Worm (Caenorhabditis elegans) whole organism, L1 larva: ENCODE data around the gene F58F9.8.

Experiments
- F16B12.6 ChIP-seq: fragments of 150-350 bp; optimal IDR thresholded peaks from 2 replicates; lab custom pipeline; 2014; ENCODE audit warnings: missing biosample characterization, missing genetic modification characterization
- aha-1 ChIP-seq: fragments of 150-350 bp; optimal IDR thresholded peaks from 2 replicates; lab custom pipeline; 2014; ENCODE audit warnings: missing biosample characterization, missing genetic modification characterization
- ceh-8 ChIP-seq: fragments of 200-800 bp; sonication (Bioruptor generic); optimal IDR thresholded peaks from 2 replicates; lab custom pipeline; 2018; ENCODE audit warnings: mild to moderate bottlenecking, missing genetic modification characterization, moderate library complexity, missing compliant biosample characterization
- efl-3 ChIP-seq: fragments of 200-800 bp; sonication (Bioruptor generic); optimal IDR thresholded peaks from 2 replicates; lab custom pipeline; 2018; ENCODE audit warnings: mild to moderate bottlenecking, missing genetic modification characterization, missing compliant biosample characterization
- fos-1 ChIP-seq: fragments of 150-350 bp; optimal IDR thresholded peaks from 2 replicates; lab custom pipeline; 2014; ENCODE audit warnings: missing biosample characterization, missing genetic modification characterization
- nhr-19 ChIP-seq: fragments of 200-800 bp; sonication (Bioruptor generic); conservative IDR thresholded peaks from 2 replicates; pipeline ENCODE4 v1.3.6; 2022; ENCODE audit warnings: missing genetic modification characterization, missing compliant biosample characterization
- nhr-28 ChIP-seq: fragments of 150-350 bp; optimal IDR thresholded peaks from 2 replicates; lab custom pipeline; 2014; ENCODE audit warnings: missing biosample characterization, missing genetic modification characterization
- nhr-90 ChIP-seq: sonication (generic microtip); optimal IDR thresholded peaks from 2 replicates; lab custom pipeline; 2016; ENCODE audit warnings: mild to moderate bottlenecking, missing genetic modification characterization, missing compliant biosample characterization; ENCODE audit not compliant: poor library complexity
- unc-30 ChIP-seq: sonication (generic microtip); optimal IDR thresholded peaks from 2 replicates; lab custom pipeline; 2017; ENCODE audit warnings: missing biosample characterization, missing genetic modification characterization
- zip-4 ChIP-seq: fragments of 200-800 bp; sonication (Bioruptor generic); optimal IDR thresholded peaks from 2 replicates; lab custom pipeline; 2018; ENCODE audit warnings: mild to moderate bottlenecking, missing genetic modification characterization, moderate library complexity, missing compliant biosample characterization

DNA sequence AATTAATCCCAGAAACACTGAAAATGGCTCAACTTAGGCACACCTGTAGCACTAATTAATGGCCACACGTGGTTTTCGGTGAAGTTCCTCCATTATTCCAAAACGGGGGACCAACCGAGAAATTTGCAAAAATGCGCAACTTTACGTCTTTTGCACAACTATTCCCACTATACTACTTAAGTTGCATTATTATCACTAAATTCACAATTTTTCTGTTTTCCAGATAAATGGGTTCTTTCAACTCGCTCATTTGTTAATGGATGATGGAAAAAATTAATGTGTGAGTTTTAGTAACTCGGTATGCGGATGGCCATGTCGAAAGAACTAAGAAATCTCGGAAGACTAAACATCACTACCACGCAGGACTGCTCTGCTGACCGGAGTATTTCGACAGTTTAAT is 16.7 kb downstream of the F58F9.8 start, which contains the start of gene T13A10.64:
- no peak for TF ChIP-seq fos-1 (tag; lab: Kevin White, UChicago)
- no peak for TF ChIP-seq aha-1 (tag; lab: Kevin White, UChicago)
- no peak for TF ChIP-seq unc-30 (tag; lab: Kevin White, UChicago)
- no peak for TF ChIP-seq zip-4 (GFP tag; lab: Kevin White, UChicago)
- TF ChIP-seq F16B12.6 (tag; lab: Kevin White, UChicago): no peak
- TF ChIP-seq ceh-8 (GFP tag; lab: Kevin White, UChicago): no peak
- no peak for TF ChIP-seq nhr-90
- TF ChIP-seq nhr-19 (GFP tag; lab: Robert Waterston, UW): no peak
- no peak for TF ChIP-seq nhr-28 (tag; lab: Kevin White, UChicago)
- TF ChIP-seq efl-3 (GFP tag; lab: Kevin White, UChicago): no peak
